Worm (Caenorhabditis elegans) whole organism, late embryonic: ENCODE results near the gene clec-25.

Source experiments
- C38D4.7 ChIP-seq: fragments of 200-800 bp; sonication (Bioruptor generic); optimal IDR thresholded peaks from 2 replicates; lab custom pipeline; 2018; ENCODE audit warnings: mild to moderate bottlenecking, missing genetic modification characterization, moderate library complexity, missing compliant biosample characterization
- F13H6.1 ChIP-seq: sonication (generic microtip); optimal IDR thresholded peaks from 2 replicates; lab custom pipeline; 2016; ENCODE audit warnings: missing genetic modification characterization, missing compliant biosample characterization
- K09A11.1 ChIP-seq: sonication (generic microtip); optimal IDR thresholded peaks from 2 replicates; lab custom pipeline; 2017; ENCODE audit warnings: antibody characterized with exemption, mild to moderate bottlenecking, missing genetic modification characterization, missing compliant biosample characterization; ENCODE audit not compliant: insufficient read depth
- T23F11.4 ChIP-seq: fragments of 200-800 bp; sonication (Bioruptor generic); optimal IDR thresholded peaks from 2 replicates; lab custom pipeline; 2018; ENCODE audit warnings: mild to moderate bottlenecking, missing genetic modification characterization, missing compliant biosample characterization
- Y22D7AL.16 ChIP-seq: sonication (generic microtip); optimal IDR thresholded peaks from 2 replicates; lab custom pipeline; 2016; ENCODE audit warnings: missing genetic modification characterization, missing compliant biosample characterization
- ahr-1 ChIP-seq: sonication (generic microtip); optimal IDR thresholded peaks from 2 replicates; lab custom pipeline; 2016; ENCODE audit warnings: missing genetic modification characterization, missing compliant biosample characterization
- ama-1 ChIP-seq: fragments of 150-350 bp; optimal IDR thresholded peaks from 2 replicates; lab custom pipeline; 2014
- ceh-19 ChIP-seq: fragments of 200-800 bp; sonication (Bioruptor generic); optimal IDR thresholded peaks from 2 replicates; lab custom pipeline; 2018; ENCODE audit warnings: mild to moderate bottlenecking, missing genetic modification characterization, missing compliant biosample characterization
- ceh-2 ChIP-seq: sonication (generic microtip); optimal IDR thresholded peaks from 2 replicates; lab custom pipeline; 2016; ENCODE audit warnings: missing genotype, missing genetic modification characterization, missing compliant biosample characterization
- ceh-24 ChIP-seq: sonication (generic microtip); optimal IDR thresholded peaks from 2 replicates; lab custom pipeline; 2016; ENCODE audit warnings: mild to moderate bottlenecking, missing genetic modification characterization, missing compliant biosample characterization
- ceh-48 ChIP-seq: sonication (generic microtip); optimal IDR thresholded peaks from 2 replicates; lab custom pipeline; 2016; ENCODE audit warnings: missing genetic modification characterization, inconsistent platforms, missing compliant biosample characterization
- dmd-4 ChIP-seq: sonication (generic microtip); optimal IDR thresholded peaks from 2 replicates; lab custom pipeline; 2016; ENCODE audit warnings: borderline replicate concordance, missing genetic modification characterization, missing compliant biosample characterization
- dve-1 ChIP-seq: sonication (generic microtip); optimal IDR thresholded peaks from 2 replicates; lab custom pipeline; 2017; ENCODE audit warnings: antibody characterized with exemption, mild to moderate bottlenecking, missing genetic modification characterization, missing compliant biosample characterization
- elt-4 ChIP-seq: sonication (generic microtip); optimal IDR thresholded peaks from 2 replicates; lab custom pipeline; 2016; ENCODE audit warnings: missing genetic modification characterization, missing compliant biosample characterization
- ets-4 ChIP-seq: sonication (generic microtip); optimal IDR thresholded peaks from 2 replicates; lab custom pipeline; 2016; ENCODE audit warnings: missing genetic modification characterization, missing compliant biosample characterization
- eyg-1 ChIP-seq: sonication (generic microtip); optimal IDR thresholded peaks from 2 replicates; lab custom pipeline; 2016; ENCODE audit warnings: missing genotype, missing genetic modification characterization, missing compliant biosample characterization
- fkh-6 ChIP-seq: sonication (generic microtip); optimal IDR thresholded peaks from 2 replicates; lab custom pipeline; 2016; ENCODE audit warnings: missing genetic modification characterization, missing compliant biosample characterization
- gmeb-2 ChIP-seq: sonication (generic microtip); optimal IDR thresholded peaks from 2 replicates; lab custom pipeline; 2016; ENCODE audit warnings: missing genetic modification characterization, inconsistent platforms, missing compliant biosample characterization
- hlh-13 ChIP-seq: fragments of 200-800 bp; sonication (Bioruptor generic); optimal IDR thresholded peaks from 2 replicates; lab custom pipeline; 2018; ENCODE audit warnings: mild to moderate bottlenecking, missing genetic modification characterization, missing compliant biosample characterization
- hlh-30 ChIP-seq: sonication (generic microtip); optimal IDR thresholded peaks from 2 replicates; lab custom pipeline; 2017; ENCODE audit warnings: antibody characterized with exemption, missing genetic modification characterization, missing compliant biosample characterization; ENCODE audit not compliant: insufficient read depth
- hlh-6 ChIP-seq: sonication (generic microtip); optimal IDR thresholded peaks from 2 replicates; lab custom pipeline; 2016; ENCODE audit warnings: missing genotype, missing genetic modification characterization, missing compliant biosample characterization
- lin-11 ChIP-seq: fragments of 200-800 bp; sonication (Bioruptor generic); optimal IDR thresholded peaks from 2 replicates; lab custom pipeline; 2018; ENCODE audit warnings: mild to moderate bottlenecking, missing genetic modification characterization, missing compliant biosample characterization
- madf-2 ChIP-seq: sonication (generic microtip); optimal IDR thresholded peaks from 2 replicates; lab custom pipeline; 2017; ENCODE audit warnings: missing genetic modification characterization, missing compliant biosample characterization
- nfya-1 ChIP-seq: sonication (generic microtip); optimal IDR thresholded peaks from 2 replicates; lab custom pipeline; 2017; ENCODE audit warnings: missing genetic modification characterization, mild to moderate bottlenecking, missing compliant biosample characterization, antibody characterized with exemption, moderate library complexity
- nhr-11 ChIP-seq: fragments of 150-350 bp; optimal IDR thresholded peaks from 2 replicates; lab custom pipeline; 2014; ENCODE audit warnings: missing biosample characterization, missing genetic modification characterization
- nhr-232 ChIP-seq: sonication (generic microtip); optimal IDR thresholded peaks from 2 replicates; lab custom pipeline; 2016; ENCODE audit warnings: missing genetic modification characterization, missing compliant biosample characterization
- odd-2 ChIP-seq: sonication (generic microtip); optimal IDR thresholded peaks from 2 replicates; lab custom pipeline; 2017; ENCODE audit warnings: antibody characterized with exemption, mild to moderate bottlenecking, missing genetic modification characterization, missing compliant biosample characterization
- pat-9 ChIP-seq: fragments of 200-800 bp; sonication (Bioruptor generic); optimal IDR thresholded peaks from 2 replicates; lab custom pipeline; 2018; ENCODE audit warnings: mild to moderate bottlenecking, missing genetic modification characterization, moderate library complexity, missing compliant biosample characterization
- pha-2 ChIP-seq: sonication (generic microtip); optimal IDR thresholded peaks from 2 replicates; lab custom pipeline; 2017; ENCODE audit warnings: mild to moderate bottlenecking, missing genetic modification characterization, missing compliant biosample characterization
- pha-4 ChIP-seq: fragments of 150-350 bp; optimal IDR thresholded peaks from 2 replicates; lab custom pipeline; 2018; ENCODE audit warnings: missing biosample characterization, missing genetic modification reagents, missing genetic modification characterization
- pros-1 ChIP-seq: fragments of 150-350 bp; optimal IDR thresholded peaks from 2 replicates; lab custom pipeline; 2014; ENCODE audit warnings: missing biosample characterization, missing genetic modification reagents, missing genetic modification characterization
- sdc-2 ChIP-seq: sonication (generic microtip); optimal IDR thresholded peaks from 2 replicates; lab custom pipeline; 2016; ENCODE audit warnings: missing genotype, missing genetic modification characterization, missing compliant biosample characterization
- ttx-3 ChIP-seq: sonication (generic microtip); optimal IDR thresholded peaks from 2 replicates; lab custom pipeline; 2016; ENCODE audit warnings: missing genetic modification reagents, missing genetic modification characterization, missing compliant biosample characterization
- unc-86 ChIP-seq: sonication (generic microtip); optimal IDR thresholded peaks from 2 replicates; lab custom pipeline; 2016; ENCODE audit warnings: missing genetic modification characterization, missing compliant biosample characterization

clec-25 gene

DNA sequence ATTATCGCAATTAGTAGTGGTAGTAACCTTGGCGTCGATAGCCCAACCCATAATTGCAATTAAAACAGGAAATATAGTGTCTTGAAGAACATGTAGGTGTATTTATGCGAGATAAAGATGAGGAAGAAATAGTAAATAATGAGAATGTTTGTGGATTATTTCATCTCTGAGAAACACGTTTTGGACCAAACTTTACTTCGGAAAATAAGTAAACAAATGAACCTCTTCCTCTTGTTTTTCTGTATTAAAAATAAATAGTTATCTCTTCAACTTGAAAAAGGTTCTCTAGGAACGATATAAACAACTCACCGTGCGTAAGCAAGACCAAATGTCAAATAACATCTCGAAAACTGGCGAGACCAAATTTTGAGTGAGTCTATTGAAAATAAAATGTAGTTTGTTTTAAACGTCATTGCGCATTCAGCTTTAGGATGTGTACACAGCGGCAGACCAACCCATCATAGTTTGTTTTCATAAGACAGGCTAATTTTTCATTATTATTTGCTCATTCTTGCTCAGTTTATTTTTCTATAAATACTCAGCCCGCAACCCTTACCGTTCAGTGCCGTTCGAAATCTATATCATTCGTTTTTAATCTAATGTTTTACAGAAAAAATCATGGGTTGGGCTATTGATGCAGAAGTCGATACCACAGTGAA, 39.3 kb downstream of the clec-25 start, which contains the start of the genes F09C6.11 and F09C6.12:
Gene F09C6.11, minus strand, starts transcription at position 51 of the 659 bp plus-strand sequence.
Gene F09C6.12, plus strand, starts transcription at position 609 of the 659 bp plus-strand sequence.
- TF ChIP-seq fkh-6 (tag; lab: Kevin White, UChicago) (no peak), K09A11.1 (tag; lab: Kevin White, UChicago) (no peak), gmeb-2 (no peak)
- TF ChIP-seq, all 69 proteins: peak for 0

DNA sequence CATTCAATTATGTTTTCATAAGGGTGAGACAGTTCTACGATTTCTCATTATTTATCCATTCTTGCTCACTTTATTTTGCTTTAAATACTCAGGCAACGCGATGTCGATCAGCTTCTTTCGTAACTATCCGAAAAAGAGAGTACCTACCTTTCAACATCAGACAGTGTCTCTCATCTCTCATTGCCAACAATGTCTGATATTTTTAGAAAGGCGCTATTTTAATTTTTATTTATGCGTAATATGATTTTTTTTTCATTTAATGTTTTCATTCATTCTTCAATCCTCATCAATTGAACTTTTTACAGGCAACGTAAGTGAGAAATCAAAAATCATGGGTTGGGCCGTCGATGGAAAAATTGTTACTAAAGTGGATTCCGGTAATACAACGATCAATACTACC, 41.7 kb downstream of the clec-25 start, which contains the start of gene F09C6.13:
Gene F09C6.13, plus strand, starts transcription at position 301 of the 400 bp plus-strand sequence.
- TF ChIP-seq T23F11.4 (GFP tag; lab: Kevin White, UChicago) (no peak), nfya-1 (tag; lab: Kevin White, UChicago) (no peak), madf-2 (tag; lab: Kevin White, UChicago) (no peak), ceh-48 (tag; lab: Kevin White, UChicago) (no peak), Y22D7AL.16 (no peak), dve-1 (tag; lab: Kevin White, UChicago) (no peak), ceh-2 (tag; lab: Kevin White, UChicago) (no peak), gmeb-2 (no peak), pros-1 (no peak), nhr-11 (tag; lab: Kevin White, UChicago) (no peak), pha-4 (tag; lab: Kevin White, UChicago) (no peak), lin-11 (tag; lab: Kevin White, UChicago) (no peak), ttx-3 (no peak), dmd-4 (tag; lab: Kevin White, UChicago) (no peak), ceh-19 (no peak)

DNA sequence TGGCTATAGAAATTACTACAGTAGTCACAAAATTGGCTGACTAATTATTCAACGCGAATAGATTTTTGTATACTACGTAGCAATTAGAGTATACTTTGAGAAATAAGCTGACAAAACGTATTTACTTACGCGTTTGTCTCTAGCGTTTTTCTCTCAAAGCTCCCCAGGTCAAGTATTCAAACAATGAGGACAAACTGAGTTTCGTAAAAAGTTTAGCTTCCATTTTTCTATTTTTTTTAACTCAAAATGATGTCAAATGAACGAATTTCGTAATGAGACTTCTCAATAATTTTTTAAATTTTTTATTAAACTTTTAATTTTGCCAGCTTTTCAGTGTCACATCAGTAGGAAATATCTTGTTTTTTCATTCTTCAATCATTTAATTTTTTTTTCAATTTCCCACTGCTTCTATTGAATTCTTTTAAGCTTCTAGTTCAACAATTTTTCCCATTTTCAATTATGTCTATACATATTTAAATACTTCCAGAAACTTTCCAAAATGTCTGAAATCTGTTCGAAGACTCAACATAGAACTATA, 45.8 kb downstream of the clec-25 start, which contains the start of the genes ifas-2 and fbxa-44:
Gene ifas-2, minus strand, starts transcription at position 101 of the 538 bp plus-strand sequence.
Gene fbxa-44, plus strand, starts transcription at position 488 of the 538 bp plus-strand sequence.
- TF ChIP-seq pat-9 (tag; lab: Kevin White, UChicago), result no peak

DNA sequence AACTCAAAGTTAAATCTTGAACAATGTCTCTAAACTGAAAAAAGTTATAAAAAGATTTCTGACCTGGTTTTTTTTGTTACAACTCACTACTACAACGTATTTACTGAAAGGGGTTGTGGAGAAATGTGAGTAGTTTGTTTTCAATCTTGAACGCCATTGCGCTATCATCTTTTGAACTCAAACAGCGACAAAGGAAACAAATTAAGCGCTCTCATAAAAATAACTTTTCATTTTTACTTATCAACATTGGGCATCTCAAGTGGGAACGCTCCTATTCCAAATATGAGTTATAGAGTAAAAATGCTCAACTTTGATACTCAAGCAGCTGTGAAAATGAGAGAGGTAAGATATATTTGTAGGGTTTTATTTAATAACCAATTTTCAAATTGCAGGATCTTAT, 50.4 kb downstream of the clec-25 start, which contains the start of gene F09C6.15:
Gene F09C6.15, plus strand, starts transcription at position 301 of the 400 bp plus-strand sequence.
- TF ChIP-seq Y22D7AL.16 (no peak), pha-2 (tag; lab: Kevin White, UChicago) (no peak), eyg-1 (tag; lab: Kevin White, UChicago) (no peak), hlh-13 (GFP tag; lab: Kevin White, UChicago) (no peak), ets-4 (tag; lab: Kevin White, UChicago) (no peak), sdc-2 (tag; lab: Kevin White, UChicago) (no peak), hlh-30 (tag; lab: Kevin White, UChicago) (no peak), hlh-6 (tag; lab: Kevin White, UChicago) (no peak), K09A11.1 (tag; lab: Kevin White, UChicago) (no peak), ttx-3 (no peak), F13H6.1 (tag; lab: Kevin White, UChicago) (no peak), C38D4.7 (GFP tag; lab: Kevin White, UChicago) (no peak), nhr-232 (tag; lab: Kevin White, UChicago) (no peak), elt-4 (tag; lab: Kevin White, UChicago) (no peak), unc-86 (tag; lab: Kevin White, UChicago) (no peak), ahr-1 (tag; lab: Kevin White, UChicago) (no peak), ama-1 (lab: Kevin White, UChicago) (no peak), odd-2 (tag; lab: Kevin White, UChicago) (no peak), ceh-19 (no peak), ceh-24 (tag; lab: Kevin White, UChicago) (no peak)
